Worm (Caenorhabditis elegans): ENCODE measurements around the gene ipla-3.
A peak's percentile ranks its signal among the peaks of the same experiment; 100 is the strongest.

The ipla-3 gene

DNA sequence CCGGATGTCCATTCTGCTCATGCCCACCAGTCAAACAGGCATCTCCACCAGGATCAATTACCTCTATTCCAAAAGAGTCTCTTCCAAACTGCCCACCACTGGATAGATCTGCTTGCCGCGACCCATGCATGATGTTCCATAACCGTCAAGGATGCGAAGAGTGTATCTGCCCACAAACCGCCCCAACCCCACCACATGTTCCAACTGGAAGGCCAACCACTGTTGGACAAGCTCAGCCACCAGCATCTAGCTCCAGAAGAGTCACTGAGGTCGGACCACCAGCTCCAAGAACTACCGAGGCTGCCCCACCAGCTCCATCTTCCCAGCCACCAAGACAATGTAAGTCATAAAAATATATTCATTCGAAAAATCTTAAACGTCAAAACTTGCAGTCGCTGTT, 58.4 kb downstream of the ipla-3 start:
- TF ChIP-seq zfh-2 (GFP tag; conservative IDR thresholded peaks at IDR 0.05): peak; percentile 54; the same call in 1 of the 2 replicates
- TF ChIP-seq nhr-90 (tag; optimal IDR thresholded peaks at IDR 0.05): no peak
